Fruit fly (Drosophila melanogaster) whole organism, embryonic: Measurements from ENCODE around the gene Actn3.
A peak's percentile ranks its signal among the peaks of the same experiment; 100 is the strongest.

Experiments
- CG10274 ChIP-seq: fragments of 200-800 bp; sonication (Bioruptor generic); optimal IDR thresholded peaks from 3 replicates; lab custom pipeline; 2017; ENCODE audit warnings: missing biosample characterization, mild to moderate bottlenecking, missing genetic modification characterization
- CG12744 ChIP-seq: fragments of 200-800 bp; sonication (Bioruptor generic); optimal IDR thresholded peaks from 2 replicates; lab custom pipeline; 2016; ENCODE audit warnings: missing biosample characterization, missing genetic modification characterization
- CG17829 ChIP-seq: fragments of 200-800 bp; optimal IDR thresholded peaks from 2 replicates; lab custom pipeline; 2019; ENCODE audit warnings: missing biosample characterization, mild to moderate bottlenecking, missing genetic modification characterization, moderate library complexity
- Fer3 ChIP-seq: fragments of 200-800 bp; sonication (Bioruptor generic); optimal IDR thresholded peaks from 2 replicates; lab custom pipeline; 2018; ENCODE audit warnings: missing biosample characterization, mild to moderate bottlenecking, missing genetic modification characterization, moderate library complexity
- HLH54F ChIP-seq: fragments of 200-800 bp; sonication (Bioruptor generic); optimal IDR thresholded peaks from 3 replicates; lab custom pipeline; 2016; ENCODE audit warnings: missing biosample characterization, missing genetic modification characterization
- Med ChIP-seq: fragments of 200-800 bp; sonication (Bioruptor generic); peaks from one replicate; lab custom pipeline; 2016; ENCODE audit warnings: missing biosample characterization, missing genetic modification characterization, mild to moderate bottlenecking, inconsistent platforms, moderate library complexity
- Nf-YA ChIP-seq: fragments of 200-800 bp; sonication (Bioruptor generic); IDR thresholded peaks from 2 replicates; pipeline ENCODE4 v1.3.6; 2022; ENCODE audit warnings: missing biosample characterization, missing genetic modification characterization
- Rx ChIP-seq: fragments of 200-800 bp; sonication (Bioruptor generic); IDR thresholded peaks from 2 replicates; pipeline ENCODE4 v1.3.6; 2022; ENCODE audit warnings: missing biosample characterization, missing genetic modification characterization
- dati ChIP-seq: fragments of 200-800 bp; sonication (Bioruptor generic); IDR thresholded peaks from 2 replicates; pipeline ENCODE4 v1.3.6; 2022; ENCODE audit warnings: missing biosample characterization, missing genetic modification characterization
- nmo ChIP-seq: fragments of 200-800 bp; sonication (Bioruptor generic); optimal IDR thresholded peaks from 2 replicates; lab custom pipeline; 2018; ENCODE audit warnings: missing biosample characterization, mild to moderate bottlenecking, missing genetic modification characterization, moderate library complexity
- pho ChIP-seq: fragments of 200-800 bp; sonication (Bioruptor generic); optimal IDR thresholded peaks from 2 replicates; lab custom pipeline; 2016; ENCODE audit warnings: missing biosample characterization, missing genetic modification characterization
- sim ChIP-seq: fragments of 200-800 bp; sonication (Bioruptor generic); IDR thresholded peaks from 2 replicates; pipeline ENCODE4 v1.3.6; 2022; ENCODE audit warnings: missing biosample characterization, missing genetic modification characterization

dm6 chr3R:16934154-16934992, 43.2 kb downstream of the Actn3 start:
- no peak for TF ChIP-seq pho
- no peak for TF ChIP-seq CG17829 (tag; lab: Kevin White, UChicago)
- TF ChIP-seq nmo (GFP tag; lab: Kevin White, UChicago) = no peak
- no peak for TF ChIP-seq Fer3 (tag; lab: Kevin White, UChicago)
- no peak for TF ChIP-seq HLH54F
- no peak for TF ChIP-seq Rx (GFP tag; lab: Robert Waterston, UW)
- no peak for TF ChIP-seq CG12744
- TF ChIP-seq CG10274 (GFP tag; lab: Kevin White, UChicago) = no peak
- TF ChIP-seq dati (GFP tag; lab: Robert Waterston, UW) = no peak
- TF ChIP-seq sim (GFP tag; lab: Robert Waterston, UW) = no peak
- TF ChIP-seq Med (GFP tag; lab: Kevin White, UChicago) = peak; percentile 77
- TF ChIP-seq Nf-YA = 0 out of 2 replicates have a peak, but pooled peaks have one; percentile 30
